Worm (Caenorhabditis elegans) whole organism, L4 larva: Measurements from ENCODE around the gene F56D5.2.

Source experiments
- F10B5.3 ChIP-seq: sonication (generic microtip); optimal IDR thresholded peaks from 2 replicates; lab custom pipeline; 2016; ENCODE audit warnings: mild to moderate bottlenecking, missing genetic modification characterization, missing compliant biosample characterization
- F37D6.2 ChIP-seq: sonication (generic microtip); optimal IDR thresholded peaks from 2 replicates; lab custom pipeline; 2016; ENCODE audit warnings: mild to moderate bottlenecking, missing genetic modification characterization, missing compliant biosample characterization
- F44E2.7 ChIP-seq: fragments of 200-800 bp; sonication (Bioruptor generic); IDR thresholded peaks from 2 replicates; pipeline ENCODE4 v2.1.2; 2022; ENCODE audit warnings: missing genetic modification characterization, missing compliant biosample characterization
- T20F7.1 ChIP-seq: fragments of 200-800 bp; sonication (Bioruptor generic); optimal IDR thresholded peaks from 2 replicates; lab custom pipeline; 2018; ENCODE audit warnings: mild to moderate bottlenecking, missing genetic modification characterization, missing compliant biosample characterization
- Y5F2A.4 ChIP-seq: fragments of 200-800 bp; sonication (Bioruptor generic); optimal IDR thresholded peaks from 2 replicates; lab custom pipeline; 2018; ENCODE audit warnings: mild to moderate bottlenecking, missing genetic modification characterization, missing compliant biosample characterization
- Y75B8A.6 ChIP-seq: fragments of 200-800 bp; sonication (Bioruptor generic); IDR thresholded peaks from 2 replicates; pipeline ENCODE4 v1.3.6; 2022; ENCODE audit warnings: missing genetic modification reagents, missing genetic modification characterization, missing compliant biosample characterization
- ZK337.2 ChIP-seq: fragments of 200-800 bp; sonication (Bioruptor generic); IDR thresholded peaks from 2 replicates; pipeline ENCODE4 v1.3.6; 2022; ENCODE audit warnings: missing genetic modification reagents, missing genetic modification characterization, missing compliant biosample characterization
- ZK546.5 ChIP-seq, 2 experiments: sonication (generic microtip); optimal IDR thresholded peaks; 2 replicates each; lab custom pipeline; 2017; ENCODE audit warnings: missing biosample characterization in 2 of 2, missing genetic modification characterization in 2 of 2
- aha-1 ChIP-seq: fragments of 150-350 bp; peaks from one replicate; lab custom pipeline; 2014; ENCODE audit warnings: missing biosample characterization, missing genetic modification characterization
- aly-2 ChIP-seq: sonication (generic microtip); optimal IDR thresholded peaks from 2 replicates; lab custom pipeline; 2018; ENCODE audit warnings: missing biosample characterization, missing genetic modification characterization
- ama-1 ChIP-seq: fragments of 150-350 bp; optimal IDR thresholded peaks from 2 replicates; lab custom pipeline; 2014; ENCODE audit warnings: inconsistent platforms, mixed read lengths
- arid-1 ChIP-seq: fragments of 200-800 bp; sonication (Bioruptor generic); conservative IDR thresholded peaks from 2 replicates; pipeline ENCODE4 v1.3.6; 2022; ENCODE audit warnings: missing genetic modification reagents, missing genetic modification characterization, missing compliant biosample characterization
- ceh-44 ChIP-seq: fragments of 200-800 bp; sonication (Bioruptor generic); IDR thresholded peaks from 2 replicates; pipeline ENCODE4 v1.3.6; 2022; ENCODE audit warnings: missing genetic modification reagents, missing genetic modification characterization, missing compliant biosample characterization
- daf-16 ChIP-seq, 3 experiments: sonication (generic microtip); optimal IDR thresholded peaks; 2 replicates each; lab custom pipeline; 2016 to 2017; ENCODE audit warnings: missing genetic modification characterization in 3 of 3, missing genetic modification reagents in 3 of 3, mild to moderate bottlenecking in 2 of 3, missing compliant biosample characterization in 2 of 3, missing biosample characterization in 1 of 3, moderate library complexity in 1 of 3
- dmd-6 ChIP-seq: fragments of 200-800 bp; sonication (Bioruptor generic); IDR thresholded peaks from 2 replicates; pipeline ENCODE4 v1.3.6; 2022; ENCODE audit warnings: missing genetic modification reagents, missing genetic modification characterization, missing compliant biosample characterization
- dve-1 ChIP-seq: sonication (generic microtip); optimal IDR thresholded peaks from 2 replicates; lab custom pipeline; 2017; ENCODE audit warnings: antibody characterized with exemption, mild to moderate bottlenecking, missing genetic modification characterization, missing compliant biosample characterization; ENCODE audit not compliant: insufficient read depth
- egl-43 ChIP-seq: fragments of 200-800 bp; sonication (Bioruptor generic); IDR thresholded peaks from 2 replicates; pipeline ENCODE4 v1.3.6; 2022; ENCODE audit warnings: missing genetic modification reagents, missing genetic modification characterization, missing compliant biosample characterization
- hlh-11 ChIP-seq: fragments of 200-800 bp; sonication (Bioruptor generic); optimal IDR thresholded peaks from 2 replicates; lab custom pipeline; 2018; ENCODE audit warnings: mild to moderate bottlenecking, missing genetic modification characterization, missing compliant biosample characterization
- hlh-30 ChIP-seq: sonication (generic microtip); optimal IDR thresholded peaks from 2 replicates; lab custom pipeline; 2017; ENCODE audit warnings: antibody characterized with exemption, mild to moderate bottlenecking, missing genetic modification characterization, missing compliant biosample characterization; ENCODE audit not compliant: insufficient read depth
- lim-7 ChIP-seq: fragments of 200-800 bp; sonication (Bioruptor generic); IDR thresholded peaks from 2 replicates; pipeline ENCODE4 v1.3.6; 2022; ENCODE audit warnings: missing genetic modification characterization, missing compliant biosample characterization
- lin-13 ChIP-seq: fragments of 150-350 bp; optimal IDR thresholded peaks from 2 replicates; lab custom pipeline; 2014; ENCODE audit warnings: missing biosample characterization, missing genetic modification reagents, missing genetic modification characterization
- lin-15B ChIP-seq: fragments of 150-350 bp; sonication (generic microtip); optimal IDR thresholded peaks from 3 replicates; lab custom pipeline; 2014; ENCODE audit warnings: missing biosample characterization, missing genetic modification characterization
- lsy-2 ChIP-seq, 2 experiments: fragments of 150-350 bp in 1 of 2; sonication (generic microtip) in 1 of 2; optimal IDR thresholded peaks; 2 replicates each; lab custom pipeline; 2014 to 2017; ENCODE audit warnings: missing biosample characterization in 2 of 2, missing genetic modification characterization in 2 of 2
- madf-9 ChIP-seq: fragments of 200-800 bp; sonication (Bioruptor generic); conservative IDR thresholded peaks from 2 replicates; pipeline ENCODE4 v1.3.6; 2022; ENCODE audit warnings: missing genetic modification reagents, missing genetic modification characterization, missing compliant biosample characterization
- mes-2 ChIP-seq: sonication (generic microtip); optimal IDR thresholded peaks from 2 replicates; lab custom pipeline; 2016; ENCODE audit warnings: missing genotype, mild to moderate bottlenecking, missing genetic modification characterization, missing compliant biosample characterization; ENCODE audit not compliant: poor library complexity, severe bottlenecking
- nhr-102 ChIP-seq: sonication (generic microtip); optimal IDR thresholded peaks from 2 replicates; lab custom pipeline; 2016; ENCODE audit warnings: mild to moderate bottlenecking, missing genetic modification characterization, moderate library complexity, missing compliant biosample characterization
- nhr-25 ChIP-seq: sonication (generic microtip); optimal IDR thresholded peaks from 2 replicates; lab custom pipeline; 2017; ENCODE audit warnings: missing genetic modification characterization, mild to moderate bottlenecking, missing compliant biosample characterization, antibody characterized with exemption, moderate library complexity, borderline replicate concordance; ENCODE audit not compliant: insufficient read depth
- nhr-28 ChIP-seq: fragments of 150-350 bp; optimal IDR thresholded peaks from 2 replicates; lab custom pipeline; 2014; ENCODE audit warnings: missing biosample characterization, missing genetic modification characterization
- nhr-48 ChIP-seq: sonication (generic microtip); optimal IDR thresholded peaks from 2 replicates; lab custom pipeline; 2016; ENCODE audit warnings: mild to moderate bottlenecking, missing genetic modification characterization, missing compliant biosample characterization
- nhr-76 ChIP-seq: fragments of 150-350 bp; optimal IDR thresholded peaks from 2 replicates; lab custom pipeline; 2014; ENCODE audit warnings: missing biosample characterization, missing genetic modification characterization
- nhr-77 ChIP-seq: fragments of 150-350 bp; optimal IDR thresholded peaks from 2 replicates; lab custom pipeline; 2014; ENCODE audit warnings: missing biosample characterization, missing genetic modification characterization
- rbr-2 ChIP-seq: sonication (generic microtip); optimal IDR thresholded peaks from 2 replicates; lab custom pipeline; 2016; ENCODE audit warnings: missing genotype, missing genetic modification characterization, missing compliant biosample characterization
- sdz-12 ChIP-seq: fragments of 200-800 bp; sonication (Bioruptor generic); optimal IDR thresholded peaks from 2 replicates; lab custom pipeline; 2018; ENCODE audit warnings: mild to moderate bottlenecking, missing genetic modification characterization, missing compliant biosample characterization
- snpc-4 ChIP-seq: fragments of 150-350 bp; optimal IDR thresholded peaks from 2 replicates; lab custom pipeline; 2014; ENCODE audit warnings: missing biosample characterization, missing genetic modification characterization
- tag-97 ChIP-seq: fragments of 200-800 bp; sonication (Bioruptor generic); IDR thresholded peaks from 2 replicates; pipeline ENCODE4 v1.3.6; 2022; ENCODE audit warnings: missing genetic modification characterization, missing compliant biosample characterization
- tra-1 ChIP-seq: fragments of 200-800 bp; sonication (Bioruptor generic); IDR thresholded peaks from 2 replicates; pipeline ENCODE4 v1.3.6; 2022; ENCODE audit warnings: missing genetic modification reagents, missing genetic modification characterization, missing compliant biosample characterization
- unc-62 ChIP-seq, 3 experiments: fragments of 150-350 bp in 1 of 3; sonication (generic microtip); optimal IDR thresholded peaks in 2 of 3; peaks in 1 of 3; 1 replicate in 1 of 3; 2 replicates in 2 of 3; lab custom pipeline; 2014 to 2017; ENCODE audit warnings: missing biosample characterization in 3 of 3, missing genetic modification characterization in 3 of 3, missing genetic modification reagents in 3 of 3, missing genotype in 1 of 3
- vab-7 ChIP-seq: fragments of 200-800 bp; sonication (Bioruptor generic); IDR thresholded peaks from 2 replicates; pipeline ENCODE4 v1.3.6; 2022; ENCODE audit warnings: missing genetic modification reagents, missing genetic modification characterization, missing compliant biosample characterization
- zfp-3 ChIP-seq: fragments of 200-800 bp; sonication (Bioruptor generic); conservative IDR thresholded peaks from 2 replicates; pipeline ENCODE4 v1.3.6; 2022; ENCODE audit warnings: missing genetic modification reagents, missing genetic modification characterization, missing compliant biosample characterization

F56D5.2 gene

ce11 chrIV:9386038-9386437, 12.4 kb downstream of the F56D5.2 start, which contains the start of gene daf-15 (continued):
- TF ChIP-seq ceh-44 (GFP tag; lab: Robert Waterston, UW) (no peak), rbr-2 (tag; lab: Kevin White, UChicago) (peak; percentile 26), egl-43 (GFP tag; lab: Robert Waterston, UW) (no peak), lsy-2 (tag; optimal IDR thresholded peaks at IDR 0.05; lab: Kevin White, UChicago) (peak in 1 of 2 experiments; percentile 67), hlh-30 (tag; lab: Kevin White, UChicago) (peak; percentile 90)

- TF ChIP-seq zfp-3 (GFP tag; lab: Robert Waterston, UW) (no peak), rbr-2 (tag; lab: Kevin White, UChicago) (no peak), ZK546.5 (tag; optimal IDR thresholded peaks at IDR 0.05; lab: Kevin White, UChicago) (no peak), snpc-4 (tag; lab: Kevin White, UChicago) (no peak), tra-1 (GFP tag; lab: Robert Waterston, UW) (no peak), F37D6.2 (tag; lab: Kevin White, UChicago) (no peak), tag-97 (no peak), unc-62 (GFP tag; optimal IDR thresholded peaks at IDR 0.05 in 1 of 2; lab: Kevin White, UChicago) (peak in 1 of 2 experiments; percentile 1), unc-62 (tag; optimal IDR thresholded peaks at IDR 0.05; lab: Kevin White, UChicago) (no peak)
Observed at ce11 chrIV:9384826-9385225, 13.6 kb downstream of the F56D5.2 start, which contains the start of gene C10C5.7. Gene C10C5.7, plus strand, starts transcription at chrIV:9385126.

- TF ChIP-seq aha-1 (tag; lab: Kevin White, UChicago) (peak; percentile 17), mes-2 (no peak), Y5F2A.4 (no peak), ZK337.2 (GFP tag; lab: Robert Waterston, UW) (no peak), lin-13 (GFP tag; lab: Kevin White, UChicago) (no peak), vab-7 (no peak), lim-7 (no peak)
Observed at ce11 chrIV:9381136-9381535, 17.3 kb downstream of the F56D5.2 start, which contains the start of gene C10C5.5. Gene C10C5.5, plus strand, starts transcription at chrIV:9381436.

- no peak for TF ChIP-seq F44E2.7
- TF ChIP-seq unc-62 (GFP tag; optimal IDR thresholded peaks at IDR 0.05 in 1 of 2; lab: Kevin White, UChicago), result peak in 1 of 2 experiments; percentile 38
- no peak for TF ChIP-seq unc-62 (tag; optimal IDR thresholded peaks at IDR 0.05; lab: Kevin White, UChicago)
- TF ChIP-seq hlh-11, result peak; percentile 15
- TF ChIP-seq dmd-6 (GFP tag; lab: Robert Waterston, UW), result peak; percentile 79
- no peak for TF ChIP-seq arid-1 (GFP tag; lab: Robert Waterston, UW)
- no peak for TF ChIP-seq F37D6.2 (tag; lab: Kevin White, UChicago)
- TF ChIP-seq nhr-48 (tag; lab: Kevin White, UChicago), result peak; percentile 34
- peak; percentile 68 for TF ChIP-seq dve-1 (tag; lab: Kevin White, UChicago)
Observed at ce11 chrIV:9378272-9378671, 20.1 kb downstream of the F56D5.2 start, which contains the start of gene C10C5.4. Gene C10C5.4, plus strand, starts transcription at chrIV:9378552.

- TF ChIP-seq nhr-28 (tag; lab: Kevin White, UChicago), result peak; percentile 39
- TF ChIP-seq daf-16 (GFP tag; optimal IDR thresholded peaks at IDR 0.05; lab: Kevin White, UChicago), result no peak
- TF ChIP-seq daf-16 (tag; optimal IDR thresholded peaks at IDR 0.05; lab: Kevin White, UChicago), result no peak
- no peak for TF ChIP-seq lin-15B (tag; lab: Kevin White, UChicago)
- peak; percentile 59; the same call in 1 of the 2 replicates for TF ChIP-seq tra-1 (GFP tag; lab: Robert Waterston, UW)
- peak; percentile 49 for TF ChIP-seq dve-1 (tag; lab: Kevin White, UChicago)
- TF ChIP-seq hlh-30 (tag; lab: Kevin White, UChicago), result peak; percentile 36
- no peak for TF ChIP-seq nhr-102
- peak; percentile 70 for TF ChIP-seq dmd-6 (GFP tag; lab: Robert Waterston, UW)
- no peak for TF ChIP-seq hlh-11
- TF ChIP-seq madf-9 (GFP tag; lab: Robert Waterston, UW), result no peak
- no peak for TF ChIP-seq aly-2
- no peak for TF ChIP-seq ama-1 (lab: Kevin White, UChicago)
- no peak for TF ChIP-seq F10B5.3 (tag; lab: Kevin White, UChicago)
- peak; percentile 65 for TF ChIP-seq nhr-25 (tag; lab: Kevin White, UChicago)
- no peak for TF ChIP-seq nhr-77 (tag; lab: Kevin White, UChicago)
- peak; percentile 45 for TF ChIP-seq nhr-76 (tag; lab: Kevin White, UChicago)
- TF ChIP-seq Y5F2A.4, result no peak
- TF ChIP-seq T20F7.1, result no peak
- TF ChIP-seq lsy-2 (tag; optimal IDR thresholded peaks at IDR 0.05; lab: Kevin White, UChicago), result peak in 1 of 2 experiments; percentile 31
- TF ChIP-seq Y75B8A.6 (GFP tag; lab: Robert Waterston, UW), result no peak
- TF ChIP-seq sdz-12, result no peak
Observed at ce11 chrIV:9376550-9376949, 21.9 kb downstream of the F56D5.2 start.
